Fruit fly (Drosophila melanogaster) whole organism, wandering third instar larva: Measurements from ENCODE around the gene Ptpa.

ENCODE experiments used
- brk ChIP-seq: fragments of 200-800 bp; sonication (Bioruptor generic); optimal IDR thresholded peaks from 2 replicates; lab custom pipeline; 2016; ENCODE audit warnings: missing biosample characterization, mild to moderate bottlenecking, missing genetic modification characterization
- fru ChIP-seq: fragments of 200-800 bp; sonication (Bioruptor generic); optimal IDR thresholded peaks from 3 replicates; lab custom pipeline; 2016; ENCODE audit warnings: missing biosample characterization, mild to moderate bottlenecking, missing genetic modification characterization
- sv ChIP-seq: fragments of 200-800 bp; sonication (Bioruptor generic); optimal IDR thresholded peaks from 3 replicates; lab custom pipeline; 2016; ENCODE audit warnings: missing biosample characterization, missing genetic modification characterization
- usp ChIP-seq: fragments of >200 bp; optimal IDR thresholded peaks from 2 replicates; lab custom pipeline; 2017; ENCODE audit warnings: missing biosample characterization, missing genetic modification characterization

DNA sequence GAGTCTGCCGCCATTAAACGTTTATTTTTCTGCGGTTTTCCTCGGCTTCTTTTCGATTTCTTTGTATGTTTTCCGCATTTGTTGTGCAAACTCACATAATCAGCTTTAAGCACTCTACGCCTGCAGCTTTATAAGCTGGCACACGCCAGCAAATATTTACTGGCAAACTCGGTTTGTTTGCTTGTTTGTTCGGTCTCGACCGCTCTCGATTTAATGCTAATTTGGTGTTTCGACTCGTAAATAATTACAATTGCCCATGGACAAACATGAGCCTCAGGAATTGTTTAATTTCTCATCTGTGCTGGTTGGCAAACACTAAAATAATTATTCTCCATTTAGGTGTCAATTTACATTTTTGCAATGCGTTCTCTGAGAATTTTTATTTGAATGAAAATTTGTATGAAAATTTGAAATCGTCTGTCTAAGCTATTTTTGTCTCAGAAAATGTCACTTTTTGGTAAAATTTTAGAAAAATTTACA lies 20.8 kb downstream of the Ptpa start, which contains the start of gene CG34175:
- TF ChIP-seq brk (GFP tag; lab: Kevin White, UChicago) (no peak), sv (GFP tag; lab: Kevin White, UChicago) (no peak), fru (no peak), usp (GFP tag; lab: Kevin White, UChicago) (no peak)
